Worm (Caenorhabditis elegans): Measurements from ENCODE around the gene lin-46.
A peak's percentile ranks its signal among the peaks of the same experiment; 100 is the strongest.

lin-46 gene

DNA sequence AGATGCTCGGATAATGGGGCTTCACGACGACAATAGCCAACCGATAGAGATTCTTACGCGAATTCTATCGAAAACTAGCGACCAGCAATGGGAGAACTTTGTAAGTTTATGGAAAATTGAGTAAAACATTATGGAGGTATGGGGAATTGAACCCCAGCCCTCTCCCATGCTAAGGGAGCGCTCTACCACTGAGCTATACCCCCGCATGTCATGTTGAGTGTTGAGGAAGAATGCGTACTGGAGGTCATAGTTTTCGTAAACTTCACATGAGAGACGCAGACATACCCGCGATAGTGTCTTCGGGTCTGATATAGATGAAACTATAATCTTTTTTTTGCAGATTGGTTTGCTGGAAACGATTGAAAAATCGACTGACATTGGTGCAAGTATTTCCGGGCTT is 34.7 kb downstream of the lin-46 start (continued):
- TF ChIP-seq vab-15 (tag; optimal IDR thresholded peaks at IDR 0.05) (peak; percentile 41), ceh-82 (tag; optimal IDR thresholded peaks at IDR 0.05) (peak; percentile 20 to 58 (median 54)), alr-1 (tag; optimal IDR thresholded peaks at IDR 0.05; ENCODE audit: borderline replicate concordance) (no peak), nhr-90 (tag; optimal IDR thresholded peaks at IDR 0.05; ENCODE audit: poor library complexity) (peak; percentile 55), mdl-1 (tag; optimal IDR thresholded peaks at IDR 0.05) (peak in 1 of 2 experiments; percentile 74), C34B4.2 (tag; optimal IDR thresholded peaks at IDR 0.05) (no peak), mab-9 (GFP tag; IDR thresholded peaks at IDR 0.05) (no peak), F16B12.6 (tag; optimal IDR thresholded peaks at IDR 0.05) (no peak), egl-13 (tag; optimal IDR thresholded peaks at IDR 0.05) (no peak), pqm-1 (tag; optimal IDR thresholded peaks at IDR 0.05) (no peak), nhr-20 (tag; optimal IDR thresholded peaks at IDR 0.05) (peak; percentile 74), tbx-2 (tag; optimal IDR thresholded peaks at IDR 0.05) (peak; percentile 32), fos-1 (tag; optimal IDR thresholded peaks at IDR 0.05) (peak; percentile 66), snu-23 (GFP tag; optimal IDR thresholded peaks at IDR 0.05) (peak; percentile 85), lin-39 (tag; optimal IDR thresholded peaks at IDR 0.05) (no peak), elt-3 (tag; optimal IDR thresholded peaks at IDR 0.05) (peak in 4 of 6 experiments; percentile 23 to 47 (median 44)), pag-3 (tag; optimal IDR thresholded peaks at IDR 0.05; ENCODE audit: borderline replicate concordance, insufficient read depth) (no peak), ces-1 (GFP tag; optimal IDR thresholded peaks at IDR 0.05) (no peak), fkh-4 (tag; optimal IDR thresholded peaks at IDR 0.05; ENCODE audit: borderline replicate concordance) (no peak), lin-14 (GFP tag; optimal IDR thresholded peaks at IDR 0.05) (peak; percentile 69), aha-1 (tag; optimal IDR thresholded peaks at IDR 0.05) (no peak), nhr-77 (tag; optimal IDR thresholded peaks at IDR 0.05) (no peak), grh-1 (GFP tag; IDR thresholded peaks at IDR 0.05) (no peak), sox-4 (tag; optimal IDR thresholded peaks at IDR 0.05) (no peak), nhr-12 (tag; optimal IDR thresholded peaks at IDR 0.05) (no peak), skn-1 (tag; optimal IDR thresholded peaks at IDR 0.05) (peak; percentile 58), C16A3.4 (tag; optimal IDR thresholded peaks at IDR 0.05) (peak; percentile 78), zip-4 (GFP tag; optimal IDR thresholded peaks at IDR 0.05) (peak; percentile 15), aly-2 (tag; optimal IDR thresholded peaks at IDR 0.05) (peak; percentile 79), lsy-2 (tag; optimal IDR thresholded peaks at IDR 0.05) (peak; percentile 47 to 70), rnt-1 (tag; optimal IDR thresholded peaks at IDR 0.05) (peak; percentile 75), nhr-85 (tag) (peak; percentile 74), nhr-47 (tag; optimal IDR thresholded peaks at IDR 0.05) (peak; percentile 75), unc-86 (tag; optimal IDR thresholded peaks at IDR 0.05) (peak; percentile 1)

- TF ChIP-seq nhr-19 (GFP tag; conservative IDR thresholded peaks at IDR 0.05): no peak
- no peak for TF ChIP-seq F16B12.6 (tag; optimal IDR thresholded peaks at IDR 0.05)
- TF ChIP-seq ceh-90 (tag; optimal IDR thresholded peaks at IDR 0.05): no peak
- no peak for TF ChIP-seq efl-3 (GFP tag; optimal IDR thresholded peaks at IDR 0.05)
- no peak for TF ChIP-seq jun-1 (tag; optimal IDR thresholded peaks at IDR 0.05)
- TF ChIP-seq dpl-1 (GFP tag; optimal IDR thresholded peaks at IDR 0.05): no peak
Measured at ce11 chrV:13004374-13004773, 35.7 kb downstream of the lin-46 start.

DNA sequence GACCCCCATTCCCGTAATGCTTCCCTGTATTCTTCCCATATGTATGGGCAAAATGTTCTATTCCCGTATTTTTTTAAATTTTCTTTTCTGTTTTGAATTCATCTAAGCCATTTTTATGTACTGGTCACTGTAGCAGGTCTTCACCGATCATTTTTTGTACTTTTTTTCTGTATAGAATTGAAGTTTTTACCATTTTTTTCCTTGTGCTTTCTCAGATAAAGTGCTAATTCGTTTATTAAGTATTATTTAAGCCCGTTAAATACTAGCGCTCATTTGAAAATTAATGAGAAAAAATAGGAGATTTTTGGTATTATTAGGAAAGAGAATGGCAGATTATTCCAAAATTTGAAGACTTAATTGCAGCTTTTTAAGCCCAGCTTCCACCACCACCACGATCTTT is 38.1 kb downstream of the lin-46 start:
- TF ChIP-seq dsc-1 (tag; optimal IDR thresholded peaks at IDR 0.05): no peak
- TF ChIP-seq nhr-84 (tag; optimal IDR thresholded peaks at IDR 0.05): no peak
